Worm (Caenorhabditis elegans): ENCODE results near the gene sri-10.
"Not testable (repeated sequence)": the region's sequence is repeated elsewhere in the genome, so short reads cannot be mapped to it uniquely, and the experiment has no call there.

The sri-10 gene

DNA sequence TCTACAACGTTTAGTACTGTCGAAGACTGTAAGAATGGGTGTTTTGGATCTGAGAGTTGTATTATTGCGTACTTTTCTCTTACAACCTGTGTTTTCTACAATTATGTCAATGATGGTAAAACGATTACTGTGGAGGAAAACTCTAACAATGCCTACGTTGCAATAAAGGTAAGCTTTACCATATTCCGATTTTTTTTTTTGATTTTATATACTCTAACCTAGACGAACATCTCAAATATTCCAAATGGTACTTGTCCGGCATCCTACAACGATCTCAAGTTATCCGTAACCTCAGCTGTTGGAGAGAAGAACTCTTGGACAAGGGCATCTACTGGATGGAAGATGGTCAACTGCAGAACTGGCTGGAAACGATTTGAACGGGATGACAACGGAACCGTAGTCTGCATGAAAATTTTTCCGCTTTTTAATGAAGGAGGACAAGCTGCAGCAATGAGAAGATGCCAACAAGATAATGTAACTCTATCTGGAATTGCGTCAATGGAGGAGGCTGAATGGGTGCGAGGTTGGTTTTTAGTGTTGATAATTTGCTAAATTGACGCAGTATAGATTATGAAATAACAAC is 34.4 kb downstream of the sri-10 start:
- TF ChIP-seq nhr-232 (tag; optimal IDR thresholded peaks at IDR 0.05): no peak

DNA sequence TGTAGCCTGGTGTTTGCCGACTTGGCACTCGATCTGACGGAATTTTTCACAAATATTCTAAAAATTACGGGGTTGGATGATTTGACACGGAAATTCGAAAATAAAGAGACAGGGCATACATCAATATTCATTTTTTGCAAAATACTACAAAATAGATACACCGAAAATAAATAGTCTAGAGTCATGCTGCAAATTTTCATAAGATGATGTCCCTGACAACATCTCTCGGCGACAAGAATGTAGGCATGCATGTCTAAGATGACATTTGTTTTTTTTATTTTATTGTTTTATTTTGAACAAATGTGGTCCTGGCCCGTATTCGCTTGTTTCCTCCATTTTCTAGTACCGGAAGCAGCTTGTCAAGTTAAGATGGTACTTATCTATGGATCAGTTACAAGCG is 34.9 kb downstream of the sri-10 start, which contains the start of gene clec-256:
TSS of gene clec-256 (plus strand) at position 301 of the 400 bp plus-strand sequence.
- TF ChIP-seq che-1 (tag; optimal IDR thresholded peaks at IDR 0.05) (no peak), nhr-11 (tag; optimal IDR thresholded peaks at IDR 0.05) (no peak), ahr-1 (tag; optimal IDR thresholded peaks at IDR 0.05) (no peak), ceh-24 (tag; optimal IDR thresholded peaks at IDR 0.05) (no peak), ceh-18 (tag; optimal IDR thresholded peaks at IDR 0.05) (no peak), lin-11 (tag; optimal IDR thresholded peaks at IDR 0.05) (no peak), pax-1 (tag; optimal IDR thresholded peaks at IDR 0.05) (no peak), eyg-1 (tag; optimal IDR thresholded peaks at IDR 0.05) (no peak), mec-3 (tag; optimal IDR thresholded peaks at IDR 0.05; ENCODE audit: borderline replicate concordance) (no peak), hlh-30 (tag; optimal IDR thresholded peaks at IDR 0.05; ENCODE audit: insufficient read depth) (no peak), ama-1 (optimal IDR thresholded peaks at IDR 0.05) (no peak), pha-2 (tag; optimal IDR thresholded peaks at IDR 0.05) (no peak), ceh-9 (tag; optimal IDR thresholded peaks at IDR 0.05) (no peak), ceh-19 (GFP tag; optimal IDR thresholded peaks at IDR 0.05) (no peak), Y22D7AL.16 (tag; optimal IDR thresholded peaks at IDR 0.05) (no peak)

DNA sequence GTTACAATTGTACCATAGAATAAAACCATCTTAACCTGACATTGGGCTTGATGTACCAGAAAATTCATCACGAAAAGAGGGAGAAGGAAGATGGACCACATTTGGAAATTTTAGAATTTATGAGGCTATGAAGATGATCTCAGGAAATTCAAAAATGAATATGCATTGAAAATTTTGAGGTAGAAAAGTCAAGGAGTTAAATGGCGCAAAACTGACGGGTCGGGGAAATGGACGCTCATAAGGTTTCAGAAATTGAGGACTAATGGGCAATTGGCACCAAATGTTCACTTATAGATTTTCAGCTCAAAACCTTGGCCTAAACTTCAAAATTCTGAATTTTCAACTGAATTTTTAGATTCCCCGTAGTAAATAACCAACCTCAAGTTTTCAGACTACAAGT is 35.7 kb downstream of the sri-10 start, which contains the start of gene clec-255:
TSS of gene clec-255 (minus strand) at position 101 of the 400 bp plus-strand sequence.
- no peak for TF ChIP-seq unc-55 (GFP tag; optimal IDR thresholded peaks at IDR 0.05)
- TF ChIP-seq sox-4 (tag; optimal IDR thresholded peaks at IDR 0.05): no peak
- no peak for TF ChIP-seq syd-9 (tag; optimal IDR thresholded peaks at IDR 0.05)
- no peak for TF ChIP-seq mec-3 (tag; optimal IDR thresholded peaks at IDR 0.05; ENCODE audit: borderline replicate concordance)
- TF ChIP-seq ceh-48 (tag; optimal IDR thresholded peaks at IDR 0.05): no peak
- no peak for TF ChIP-seq npax-4 (tag; optimal IDR thresholded peaks at IDR 0.05)
- no peak for TF ChIP-seq F13H6.1 (tag; optimal IDR thresholded peaks at IDR 0.05)
- no peak for TF ChIP-seq ahr-1 (tag; optimal IDR thresholded peaks at IDR 0.05)
- no peak for TF ChIP-seq unc-86 (tag; optimal IDR thresholded peaks at IDR 0.05)
- no peak for TF ChIP-seq ceh-34 (tag; optimal IDR thresholded peaks at IDR 0.05)
- TF ChIP-seq C38D4.7 (GFP tag; optimal IDR thresholded peaks at IDR 0.05): no peak

DNA sequence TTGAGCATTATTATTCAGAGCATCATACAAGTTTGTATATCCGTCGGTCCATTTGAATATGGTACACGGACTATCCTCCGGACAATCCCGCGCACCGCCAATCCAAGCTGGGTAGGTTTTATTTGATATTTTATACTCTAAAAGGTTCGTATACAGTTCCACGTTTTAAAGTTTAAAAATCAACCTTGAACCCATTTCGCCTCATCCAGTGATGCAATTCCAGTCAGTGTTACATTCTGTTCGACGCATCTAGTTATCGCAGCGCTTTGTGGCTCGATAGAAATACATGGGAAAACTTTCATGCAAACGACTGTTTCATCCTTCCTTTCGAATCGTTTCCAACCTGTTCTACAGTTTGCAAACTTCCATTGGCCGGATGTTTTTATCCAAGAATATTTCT is 36.4 kb downstream of the sri-10 start:
- no peak for TF ChIP-seq pha-4 (tag; optimal IDR thresholded peaks at IDR 0.05)

DNA sequence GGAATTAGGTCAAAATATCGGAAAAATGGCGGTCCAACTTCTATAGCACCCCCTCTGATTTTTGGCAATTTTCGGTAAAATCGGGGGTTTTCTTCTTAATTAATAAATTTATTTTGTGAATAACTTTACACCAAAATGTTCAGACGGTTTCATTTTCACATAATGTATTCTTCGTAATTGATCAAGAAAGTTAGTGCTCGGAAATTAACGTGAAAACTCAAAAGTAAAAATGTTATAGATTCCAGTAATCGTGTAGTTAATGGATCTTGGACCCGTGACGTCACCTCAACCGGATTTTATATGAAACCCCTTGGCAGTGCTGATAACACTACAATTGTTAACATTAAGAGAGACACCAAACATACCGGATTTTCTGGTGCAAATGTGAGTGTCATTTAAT is 44.3 kb downstream of the sri-10 start, which contains the start of gene F11D11.22:
TSS of gene F11D11.22 (plus strand) at position 301 of the 400 bp plus-strand sequence.
- not testable (repeated sequence) for TF ChIP-seq fkh-6, sox-4, ceh-31 (tag; optimal IDR thresholded peaks at IDR 0.05)

DNA sequence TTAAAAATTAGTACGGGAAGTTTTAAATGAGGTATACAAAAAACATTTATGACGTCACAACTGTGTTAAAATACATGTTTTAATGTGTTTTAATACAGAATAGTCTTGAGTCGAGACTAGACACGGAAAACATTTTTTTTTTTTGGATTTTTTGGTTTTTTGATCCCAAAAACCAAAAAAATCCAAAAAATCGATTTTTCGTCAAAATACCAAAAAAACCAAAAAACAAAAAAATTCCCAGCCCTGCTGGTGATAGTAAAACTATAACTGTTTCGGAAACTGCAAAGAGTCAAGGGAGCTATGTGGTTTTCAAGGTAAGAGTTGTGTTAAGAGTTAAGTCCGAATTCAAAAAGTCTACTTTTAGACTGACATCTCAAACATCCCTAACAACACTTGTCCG is 45.2 kb downstream of the sri-10 start, which contains the start of gene F11D11.4:
TSS of gene F11D11.4 (plus strand) at position 301 of the 400 bp plus-strand sequence.
- TF ChIP-seq unc-86 (tag; optimal IDR thresholded peaks at IDR 0.05) (no peak), ama-1 (optimal IDR thresholded peaks at IDR 0.05) (no peak), ceh-22 (tag; optimal IDR thresholded peaks at IDR 0.05) (no peak), ets-4 (tag; optimal IDR thresholded peaks at IDR 0.05) (no peak), hlh-13 (GFP tag; optimal IDR thresholded peaks at IDR 0.05) (no peak), ztf-16 (tag; optimal IDR thresholded peaks at IDR 0.05) (no peak), ceh-31 (tag; optimal IDR thresholded peaks at IDR 0.05) (no peak), tbx-2 (tag; optimal IDR thresholded peaks at IDR 0.05) (no peak), madf-2 (tag; optimal IDR thresholded peaks at IDR 0.05) (no peak), ceh-48 (tag; optimal IDR thresholded peaks at IDR 0.05) (no peak), elt-4 (tag; optimal IDR thresholded peaks at IDR 0.05) (no peak), ceh-45 (GFP tag; IDR thresholded peaks at IDR 0.05) (no peak), lin-11 (tag; optimal IDR thresholded peaks at IDR 0.05) (no peak), dve-1 (tag; optimal IDR thresholded peaks at IDR 0.05) (no peak), pha-4 (tag; optimal IDR thresholded peaks at IDR 0.05) (no peak), pax-1 (tag; optimal IDR thresholded peaks at IDR 0.05) (no peak), fax-1 (tag; optimal IDR thresholded peaks at IDR 0.05) (no peak), eyg-1 (tag; optimal IDR thresholded peaks at IDR 0.05) (no peak)
